Worm (Caenorhabditis elegans) whole organism, early embryonic: ENCODE data around the gene C04G2.10.

Experiments
- B0310.2 ChIP-seq: sonication (generic microtip); optimal IDR thresholded peaks from 2 replicates; lab custom pipeline; 2016; ENCODE audit warnings: mild to moderate bottlenecking, missing genetic modification characterization, missing compliant biosample characterization
- F13C5.2 ChIP-seq: sonication (generic microtip); optimal IDR thresholded peaks from 2 replicates; lab custom pipeline; 2017; ENCODE audit warnings: mild to moderate bottlenecking, missing genetic modification characterization, inconsistent platforms, missing compliant biosample characterization
- ceh-13 ChIP-seq: fragments of 200-800 bp; sonication (Bioruptor generic); optimal IDR thresholded peaks from 2 replicates; lab custom pipeline; 2018; ENCODE audit warnings: mild to moderate bottlenecking, missing genetic modification characterization, missing compliant biosample characterization
- flt-1 ChIP-seq: fragments of 200-800 bp; sonication (Bioruptor generic); IDR thresholded peaks from 2 replicates; pipeline ENCODE4 v1.3.6; 2022; ENCODE audit warnings: missing genetic modification characterization, missing compliant biosample characterization
- hmbx-1 ChIP-seq: sonication (generic microtip); optimal IDR thresholded peaks from 2 replicates; lab custom pipeline; 2016; ENCODE audit warnings: mild to moderate bottlenecking, missing genetic modification characterization, missing compliant biosample characterization
- hmg-4 ChIP-seq: fragments of 200-800 bp; sonication (Bioruptor generic); optimal IDR thresholded peaks from 2 replicates; lab custom pipeline; 2018; ENCODE audit warnings: mild to moderate bottlenecking, missing genetic modification characterization, missing compliant biosample characterization
- pes-1 ChIP-seq: fragments of 200-800 bp; sonication (Bioruptor generic); IDR thresholded peaks from 2 replicates; pipeline ENCODE4 v1.3.6; 2022; ENCODE audit warnings: missing genetic modification reagents, missing genetic modification characterization, missing compliant biosample characterization
- tra-4 ChIP-seq: sonication (generic microtip); optimal IDR thresholded peaks from 2 replicates; lab custom pipeline; 2017; ENCODE audit warnings: missing genetic modification characterization, missing compliant biosample characterization

ce11 chrIV:10153479-10153878 is 38.2 kb downstream of the C04G2.10 start:
- TF ChIP-seq flt-1 (GFP tag; lab: Robert Waterston, UW), result no peak
- TF ChIP-seq tra-4, result no peak
- no peak for TF ChIP-seq B0310.2 (tag; lab: Kevin White, UChicago)
- TF ChIP-seq hmbx-1 (tag; lab: Kevin White, UChicago), result no peak
- TF ChIP-seq ceh-13 (GFP tag; lab: Kevin White, UChicago), result no peak
- TF ChIP-seq pes-1 (GFP tag; lab: Robert Waterston, UW), result no peak
- no peak for TF ChIP-seq hmg-4
- TF ChIP-seq F13C5.2 (tag; lab: Kevin White, UChicago), result no peak
